Fruit fly (Drosophila melanogaster) whole organism, pupa: ENCODE measurements around the gene CG31347.
"Not testable (repeated sequence)": the region's sequence is repeated elsewhere in the genome, so short reads cannot be mapped to it uniquely, and the experiment has no call there.

Experiments used
- CG10348 ChIP-seq: fragments of 200-800 bp; sonication (Bioruptor generic); IDR thresholded peaks from 2 replicates; pipeline ENCODE4 v1.3.6; 2022; ENCODE audit warnings: missing biosample characterization, missing genetic modification characterization
- CG12605 ChIP-seq: fragments of 200-800 bp; sonication (Bioruptor generic); IDR thresholded peaks from 2 replicates; pipeline ENCODE4 v1.3.6; 2022; ENCODE audit warnings: missing biosample characterization, missing genetic modification characterization
- CG13204 ChIP-seq: fragments of 200-800 bp; sonication (Bioruptor generic); optimal IDR thresholded peaks from 2 replicates; lab custom pipeline; 2018; ENCODE audit warnings: missing biosample characterization, mild to moderate bottlenecking, missing genetic modification characterization, moderate library complexity
- CG14655 ChIP-seq: fragments of 200-800 bp; sonication (Bioruptor generic); optimal IDR thresholded peaks from 3 replicates; lab custom pipeline; 2017; ENCODE audit warnings: mild to moderate bottlenecking, missing biosample characterization, missing genetic modification reagents, missing genetic modification characterization
- CG15710 ChIP-seq: fragments of 200-800 bp; sonication (Bioruptor generic); optimal IDR thresholded peaks from 2 replicates; lab custom pipeline; 2018; ENCODE audit warnings: missing biosample characterization, mild to moderate bottlenecking, missing genetic modification characterization, moderate library complexity
- CG17806 ChIP-seq: fragments of 200-800 bp; sonication (Bioruptor generic); optimal IDR thresholded peaks from 2 replicates; lab custom pipeline; 2018; ENCODE audit warnings: missing biosample characterization, mild to moderate bottlenecking, missing genetic modification characterization, moderate library complexity
- CG32121 ChIP-seq: fragments of 200-800 bp; sonication (Bioruptor generic); IDR thresholded peaks from 2 replicates; pipeline ENCODE4 v1.3.6; 2022; ENCODE audit warnings: missing biosample characterization, missing genetic modification characterization
- CG34367 ChIP-seq: fragments of 200-800 bp; sonication (Bioruptor generic); optimal IDR thresholded peaks from 2 replicates; lab custom pipeline; 2018; ENCODE audit warnings: missing biosample characterization, mild to moderate bottlenecking, missing genetic modification characterization
- CG4496 ChIP-seq: fragments of 200-800 bp; sonication (Bioruptor generic); IDR thresholded peaks from 3 replicates; pipeline ENCODE4 v1.3.6; 2022; ENCODE audit warnings: missing biosample characterization, missing genetic modification characterization
- CG8159 ChIP-seq: fragments of 200-800 bp; sonication (Bioruptor generic); optimal IDR thresholded peaks from 3 replicates; lab custom pipeline; 2018; ENCODE audit warnings: missing biosample characterization, mild to moderate bottlenecking, missing genetic modification characterization, moderate library complexity
- CG8301 ChIP-seq: fragments of 200-800 bp; sonication (Bioruptor generic); optimal IDR thresholded peaks from 2 replicates; lab custom pipeline; 2018; ENCODE audit warnings: missing biosample characterization, mild to moderate bottlenecking, missing genetic modification characterization
- CG9948 ChIP-seq: fragments of 200-800 bp; sonication (Bioruptor generic); optimal IDR thresholded peaks from 2 replicates; lab custom pipeline; 2018; ENCODE audit warnings: missing biosample characterization, mild to moderate bottlenecking, missing genetic modification characterization, moderate library complexity
- D1 ChIP-seq: fragments of 200-800 bp; sonication (Bioruptor generic); optimal IDR thresholded peaks from 2 replicates; lab custom pipeline; 2018; ENCODE audit warnings: missing biosample characterization, mild to moderate bottlenecking, missing genetic modification characterization, moderate library complexity
- EcR ChIP-seq: fragments of 200-800 bp; sonication (Bioruptor generic); optimal IDR thresholded peaks from 3 replicates; lab custom pipeline; 2019; ENCODE audit warnings: missing biosample characterization, missing genetic modification characterization, mild to moderate bottlenecking, moderate library complexity, missing genetic modification reagents
- Ets98B ChIP-seq: fragments of 200-800 bp; sonication (Bioruptor generic); IDR thresholded peaks from 2 replicates; pipeline ENCODE4 v1.3.6; 2022; ENCODE audit warnings: missing biosample characterization, missing genetic modification characterization
- Pif1A ChIP-seq: fragments of 200-800 bp; sonication (Bioruptor generic); optimal IDR thresholded peaks from 3 replicates; lab custom pipeline; 2016; ENCODE audit warnings: missing biosample characterization, missing genetic modification characterization
- Pif1B ChIP-seq: fragments of 200-800 bp; sonication (Bioruptor generic); optimal IDR thresholded peaks from 3 replicates; lab custom pipeline; 2016; ENCODE audit warnings: missing biosample characterization, missing genetic modification characterization
- Snoo ChIP-seq: fragments of 200-800 bp; sonication (Bioruptor generic); optimal IDR thresholded peaks from 3 replicates; lab custom pipeline; 2017; ENCODE audit warnings: missing biosample characterization, mild to moderate bottlenecking, missing genetic modification characterization, inconsistent platforms
- fd96Ca ChIP-seq: fragments of 200-800 bp; sonication (Bioruptor generic); IDR thresholded peaks from 3 replicates; pipeline ENCODE4 v1.3.6; 2022; ENCODE audit warnings: missing biosample characterization, missing genetic modification characterization
- gl ChIP-seq: fragments of 200-800 bp; sonication (Bioruptor generic); optimal IDR thresholded peaks from 2 replicates; lab custom pipeline; 2018; ENCODE audit warnings: missing biosample characterization, mild to moderate bottlenecking, missing genetic modification characterization
- rn ChIP-seq: fragments of 200-800 bp; sonication (Bioruptor generic); IDR thresholded peaks from 2 replicates; pipeline ENCODE4 v1.3.6; 2022; ENCODE audit warnings: missing biosample characterization, missing genetic modification characterization

The CG31347 gene

DNA sequence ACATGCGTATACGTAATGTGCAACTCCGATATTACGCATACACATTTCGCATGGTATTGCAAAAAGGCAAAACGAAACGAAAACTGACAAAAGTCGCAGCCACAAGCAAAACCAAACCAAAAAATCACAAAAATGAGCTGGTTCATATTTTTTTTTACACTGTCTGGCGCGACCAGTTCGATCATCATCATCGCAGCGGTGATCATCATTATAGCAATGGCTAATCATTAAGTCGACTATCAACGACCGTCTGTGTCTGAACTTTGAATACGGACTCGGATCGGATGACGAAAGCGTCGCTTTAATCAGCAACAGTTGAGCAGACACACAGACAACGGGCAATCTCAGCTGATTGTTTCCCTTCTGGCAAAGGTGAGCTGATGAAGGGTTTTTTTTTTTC lies 24.5 kb upstream of the CG31347 start:
- peak; percentile 44 for TF ChIP-seq CG8159 (tag; lab: Kevin White, UChicago)
- TF ChIP-seq CG34367 (tag; lab: Kevin White, UChicago), result peak; percentile 47
- peak; percentile 27 for TF ChIP-seq CG17806
- peak; percentile 48; the same call in 2 of the 3 replicates for TF ChIP-seq CG4496 (GFP tag; lab: Robert Waterston, UW)
- TF ChIP-seq EcR (GFP tag; lab: Kevin White, UChicago), result peak; percentile 84
- TF ChIP-seq CG14655, result no peak
- peak; percentile 30 for TF ChIP-seq CG15710
- no peak for TF ChIP-seq D1 (tag; lab: Kevin White, UChicago)
- TF ChIP-seq CG8301 (tag; lab: Kevin White, UChicago), result no peak
- no peak for TF ChIP-seq CG10348 (GFP tag; lab: Robert Waterston, UW)
- peak; percentile 60; the same call in 1 of the 2 replicates for TF ChIP-seq CG12605 (GFP tag; lab: Robert Waterston, UW)
- no peak for TF ChIP-seq rn (GFP tag; lab: Robert Waterston, UW)
- TF ChIP-seq fd96Ca (GFP tag; lab: Robert Waterston, UW), result peak; percentile 40; the same call in 2 of the 3 replicates
- peak; percentile 72 for TF ChIP-seq CG13204
- peak; percentile 36 for TF ChIP-seq Snoo
- peak; percentile 30; the same call in 1 of the 2 replicates for TF ChIP-seq CG32121
- peak; percentile 34; the same call in 1 of the 2 replicates for TF ChIP-seq Ets98B
- no peak for TF ChIP-seq Pif1A (GFP tag; lab: Kevin White, UChicago)
- no peak for TF ChIP-seq CG9948 (tag; lab: Kevin White, UChicago)
- peak; percentile 88 for TF ChIP-seq gl (tag; lab: Kevin White, UChicago)
- TF ChIP-seq Pif1B (GFP tag; lab: Kevin White, UChicago), result no peak

DNA sequence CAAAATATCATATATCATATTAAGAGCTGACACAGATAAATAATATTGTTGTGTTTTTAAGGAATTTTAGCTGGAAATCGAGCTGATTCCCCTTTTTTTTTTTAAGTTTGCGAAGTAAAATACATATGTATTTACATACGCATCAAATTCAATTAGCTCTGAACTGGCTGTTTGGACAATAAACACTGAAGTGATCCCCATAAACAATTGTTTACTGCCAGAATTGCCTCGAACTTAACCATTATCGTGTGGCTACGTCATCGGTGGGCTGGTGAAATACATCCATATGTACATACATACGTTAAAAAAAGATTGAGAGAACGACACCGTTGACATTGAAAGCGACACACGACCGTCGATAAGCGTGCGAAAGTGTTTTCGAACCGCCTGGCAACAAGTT lies 23.9 kb upstream of the CG31347 start:
- TF ChIP-seq CG17806, result no peak
- no peak for TF ChIP-seq CG32121
- TF ChIP-seq Ets98B, result no peak
- TF ChIP-seq Pif1A (GFP tag; lab: Kevin White, UChicago), result no peak
- no peak for TF ChIP-seq fd96Ca (GFP tag; lab: Robert Waterston, UW)
- no peak for TF ChIP-seq Snoo
- TF ChIP-seq CG9948 (tag; lab: Kevin White, UChicago), result no peak
- TF ChIP-seq CG4496 (GFP tag; lab: Robert Waterston, UW), result no peak
- TF ChIP-seq gl (tag; lab: Kevin White, UChicago), result no peak
- TF ChIP-seq CG8159 (tag; lab: Kevin White, UChicago), result no peak
- no peak for TF ChIP-seq CG8301 (tag; lab: Kevin White, UChicago)
- no peak for TF ChIP-seq EcR (GFP tag; lab: Kevin White, UChicago)
- TF ChIP-seq CG12605 (GFP tag; lab: Robert Waterston, UW), result no peak
- no peak for TF ChIP-seq CG34367 (tag; lab: Kevin White, UChicago)
- no peak for TF ChIP-seq D1 (tag; lab: Kevin White, UChicago)
- no peak for TF ChIP-seq CG15710
- no peak for TF ChIP-seq Pif1B (GFP tag; lab: Kevin White, UChicago)
- no peak for TF ChIP-seq rn (GFP tag; lab: Robert Waterston, UW)
- no peak for TF ChIP-seq CG14655
- no peak for TF ChIP-seq CG13204

DNA sequence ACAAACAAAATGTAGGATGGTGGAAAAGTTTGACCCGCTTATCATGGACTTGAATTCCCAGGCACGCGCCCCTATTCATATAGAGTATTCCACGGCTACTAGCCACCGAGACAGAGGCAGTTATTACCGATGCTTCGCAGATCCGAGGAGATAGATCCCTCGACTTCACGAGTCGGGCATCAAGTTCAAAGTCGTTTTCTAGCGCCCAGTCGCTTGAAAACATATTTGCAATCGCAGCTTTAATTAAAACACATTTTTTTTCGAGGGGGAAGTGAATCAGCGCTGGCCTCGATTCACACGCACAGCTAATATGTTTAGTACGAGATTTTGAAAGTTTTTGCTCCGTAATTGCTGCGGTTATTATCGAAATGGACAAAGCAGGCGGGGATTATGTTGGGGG lies 22.9 kb upstream of the CG31347 start:
- TF ChIP-seq EcR (GFP tag; lab: Kevin White, UChicago), result no peak
- no peak for TF ChIP-seq rn (GFP tag; lab: Robert Waterston, UW)
- no peak for TF ChIP-seq CG10348 (GFP tag; lab: Robert Waterston, UW)
- TF ChIP-seq CG8159 (tag; lab: Kevin White, UChicago), result no peak
- TF ChIP-seq Ets98B, result no peak
- 0 out of 3 replicates have a peak, but pooled peaks have one; percentile 13 for TF ChIP-seq CG4496 (GFP tag; lab: Robert Waterston, UW)
- TF ChIP-seq CG34367 (tag; lab: Kevin White, UChicago), result no peak
- TF ChIP-seq CG13204, result no peak
- no peak for TF ChIP-seq CG12605 (GFP tag; lab: Robert Waterston, UW)

DNA sequence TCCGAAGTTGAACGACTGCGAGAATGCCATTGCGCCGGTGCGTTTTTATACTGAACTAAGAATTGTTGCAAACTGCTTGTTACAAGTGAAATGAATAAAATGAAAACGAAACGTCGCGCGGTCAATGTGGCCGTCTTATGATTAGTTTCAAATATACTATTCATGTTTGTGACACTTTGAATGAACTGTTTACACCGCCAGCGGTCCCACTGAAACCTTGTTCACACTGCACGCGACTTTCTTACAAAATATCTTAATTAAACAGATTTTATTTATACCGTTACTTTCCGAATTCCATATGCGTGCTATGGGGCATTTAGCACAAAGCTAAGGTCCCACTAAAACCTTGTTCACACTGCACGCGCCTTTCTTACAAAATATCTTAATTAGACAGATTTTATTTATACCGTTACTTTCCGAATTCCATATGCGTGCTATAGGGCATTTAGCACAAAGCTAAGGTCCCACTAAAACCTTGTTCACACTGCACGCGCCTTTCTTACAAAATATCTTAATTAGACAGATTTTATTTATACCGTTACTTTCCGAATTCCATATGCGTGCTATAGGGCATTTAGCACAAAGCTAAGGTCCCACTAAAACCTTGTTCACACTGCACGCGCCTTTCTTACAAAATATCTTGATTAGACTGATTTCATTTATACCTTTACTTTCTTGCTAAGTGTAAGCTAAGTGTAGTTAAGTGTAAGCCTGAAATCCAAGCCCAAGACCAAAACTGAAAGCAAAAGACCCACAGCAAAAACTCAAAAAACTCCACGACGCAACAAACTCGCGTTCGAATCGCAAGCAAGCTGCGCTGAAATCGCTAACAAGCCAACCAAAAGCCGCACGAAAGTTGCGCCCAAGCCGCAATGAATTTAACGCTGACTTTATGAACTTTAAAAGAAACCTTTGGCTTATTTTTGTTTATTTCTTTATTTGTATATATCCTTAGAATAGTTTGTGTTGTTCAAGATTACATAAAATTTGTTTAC lies 20.1 kb upstream of the CG31347 start, which contains the start of gene PolQ:
Gene PolQ, minus strand, starts transcription at position 122 of the 995 bp plus-strand sequence.
- TF ChIP-seq CG4496 (GFP tag; lab: Robert Waterston, UW); D1 (tag; lab: Kevin White, UChicago); CG17806: not testable (repeated sequence)
- TF ChIP-seq, all 21 proteins: peak for 0; not testable (repeated sequence) for 21

DNA sequence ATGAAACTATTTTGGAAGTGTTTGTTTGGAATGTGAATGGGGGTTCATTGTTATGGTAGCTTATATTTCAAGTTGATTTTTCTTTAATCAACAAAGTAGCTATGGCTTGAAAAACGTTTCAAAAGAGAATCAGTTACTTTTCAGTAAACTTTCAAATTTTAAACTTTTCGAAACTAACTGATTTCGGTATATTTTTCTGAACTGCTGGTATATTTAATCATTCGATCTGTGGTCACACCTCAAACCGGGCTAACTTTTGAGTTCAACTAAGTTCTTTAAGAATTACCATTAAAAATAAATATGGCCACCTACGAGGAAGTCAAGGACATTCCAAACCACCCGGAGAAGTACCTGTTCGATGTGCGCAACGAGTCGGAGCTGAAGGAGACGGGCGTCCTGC lies 12.5 kb upstream of the CG31347 start, which contains the start of gene CG12279:
Gene CG12279, plus strand, starts transcription at position 234 of the 400 bp plus-strand sequence.
- TF ChIP-seq gl (tag; lab: Kevin White, UChicago), result no peak
- no peak for TF ChIP-seq D1 (tag; lab: Kevin White, UChicago)
- TF ChIP-seq CG14655, result no peak
- no peak for TF ChIP-seq CG12605 (GFP tag; lab: Robert Waterston, UW)
- no peak for TF ChIP-seq CG9948 (tag; lab: Kevin White, UChicago)
- no peak for TF ChIP-seq CG32121
- TF ChIP-seq Pif1B (GFP tag; lab: Kevin White, UChicago), result no peak
- TF ChIP-seq EcR (GFP tag; lab: Kevin White, UChicago), result no peak
- TF ChIP-seq CG13204, result no peak
- no peak for TF ChIP-seq Snoo
- no peak for TF ChIP-seq rn (GFP tag; lab: Robert Waterston, UW)
- no peak for TF ChIP-seq Ets98B
- TF ChIP-seq CG10348 (GFP tag; lab: Robert Waterston, UW), result no peak
- no peak for TF ChIP-seq CG4496 (GFP tag; lab: Robert Waterston, UW)
- TF ChIP-seq CG34367 (tag; lab: Kevin White, UChicago), result no peak
- TF ChIP-seq CG17806, result no peak
- no peak for TF ChIP-seq fd96Ca (GFP tag; lab: Robert Waterston, UW)
- TF ChIP-seq CG8159 (tag; lab: Kevin White, UChicago), result no peak
- no peak for TF ChIP-seq CG8301 (tag; lab: Kevin White, UChicago)
- TF ChIP-seq, all 21 proteins: peak for 0
